Worm (Caenorhabditis elegans): ENCODE results near the gene lron-12.

DNA sequence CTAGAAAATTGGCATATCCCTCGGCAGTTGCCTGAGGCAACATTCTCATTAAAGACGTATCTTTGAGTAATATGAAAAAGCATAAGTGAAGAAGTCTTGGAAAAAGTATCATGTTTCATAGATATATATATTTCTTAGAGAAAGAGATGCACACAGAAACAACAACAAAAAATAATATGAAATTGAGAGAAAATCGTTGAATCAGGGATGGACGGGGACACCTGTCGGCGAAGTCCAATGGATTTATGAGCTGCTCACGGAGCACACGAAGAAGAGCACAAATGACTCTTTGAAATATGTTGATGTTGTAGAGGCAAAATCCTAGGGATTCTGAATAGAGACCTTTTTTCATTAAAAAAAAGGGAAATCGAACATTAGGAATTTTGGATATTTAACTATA is 2.9 kb upstream of the lron-12 start:
- TF ChIP-seq hmg-1.2 (GFP tag; IDR thresholded peaks at IDR 0.05) (no peak), die-1 (tag; optimal IDR thresholded peaks at IDR 0.05) (no peak), nhr-120 (GFP tag; IDR thresholded peaks at IDR 0.05) (no peak), K11D2.4 (GFP tag; IDR thresholded peaks at IDR 0.05) (no peak), F37B4.10 (GFP tag; IDR thresholded peaks at IDR 0.05) (no peak), nfyb-1 (GFP tag; IDR thresholded peaks at IDR 0.05) (no peak), Y79H2A.3 (GFP tag; conservative IDR thresholded peaks at IDR 0.05) (no peak), ztf-26 (tag; optimal IDR thresholded peaks at IDR 0.05) (no peak), bed-1 (GFP tag; IDR thresholded peaks at IDR 0.05) (no peak), mcd-1 (GFP tag; IDR thresholded peaks at IDR 0.05) (no peak), ets-4 (GFP tag; optimal IDR thresholded peaks at IDR 0.05) (no peak), ztf-28 (GFP tag; IDR thresholded peaks at IDR 0.05) (no peak), snpc-4 (GFP tag; optimal IDR thresholded peaks at IDR 0.05) (no peak), snpc-4 (tag; optimal IDR thresholded peaks at IDR 0.05) (no peak), T07F8.4 (tag; optimal IDR thresholded peaks at IDR 0.05) (no peak)

All from whole organism, young adult.